Worm (Caenorhabditis elegans) whole organism, late embryonic: Measurements from ENCODE around the gene B0302.2.
A peak's percentile ranks its signal among the peaks of the same experiment; 100 is the strongest.

Experiments used
- C38D4.7 ChIP-seq: fragments of 200-800 bp; sonication (Bioruptor generic); optimal IDR thresholded peaks from 2 replicates; lab custom pipeline; 2018; ENCODE audit warnings: mild to moderate bottlenecking, missing genetic modification characterization, moderate library complexity, missing compliant biosample characterization
- K02D7.2 ChIP-seq: sonication (generic microtip); optimal IDR thresholded peaks from 2 replicates; lab custom pipeline; 2017; ENCODE audit warnings: mild to moderate bottlenecking, missing genetic modification characterization, missing compliant biosample characterization
- K09A11.1 ChIP-seq: sonication (generic microtip); optimal IDR thresholded peaks from 2 replicates; lab custom pipeline; 2017; ENCODE audit warnings: antibody characterized with exemption, mild to moderate bottlenecking, missing genetic modification characterization, missing compliant biosample characterization; ENCODE audit not compliant: insufficient read depth
- T23F11.4 ChIP-seq: fragments of 200-800 bp; sonication (Bioruptor generic); optimal IDR thresholded peaks from 2 replicates; lab custom pipeline; 2018; ENCODE audit warnings: mild to moderate bottlenecking, missing genetic modification characterization, missing compliant biosample characterization
- Y22D7AL.16 ChIP-seq: sonication (generic microtip); optimal IDR thresholded peaks from 2 replicates; lab custom pipeline; 2016; ENCODE audit warnings: missing genetic modification characterization, missing compliant biosample characterization
- ahr-1 ChIP-seq: sonication (generic microtip); optimal IDR thresholded peaks from 2 replicates; lab custom pipeline; 2016; ENCODE audit warnings: missing genetic modification characterization, missing compliant biosample characterization
- ama-1 ChIP-seq: fragments of 150-350 bp; optimal IDR thresholded peaks from 2 replicates; lab custom pipeline; 2014
- ceh-14 ChIP-seq: sonication (generic microtip); optimal IDR thresholded peaks from 2 replicates; lab custom pipeline; 2016; ENCODE audit warnings: missing genotype, missing genetic modification characterization, missing compliant biosample characterization
- ceh-18 ChIP-seq: sonication (generic microtip); optimal IDR thresholded peaks from 2 replicates; lab custom pipeline; 2016; ENCODE audit warnings: missing genetic modification characterization, missing compliant biosample characterization
- ceh-19 ChIP-seq: fragments of 200-800 bp; sonication (Bioruptor generic); optimal IDR thresholded peaks from 2 replicates; lab custom pipeline; 2018; ENCODE audit warnings: mild to moderate bottlenecking, missing genetic modification characterization, missing compliant biosample characterization
- ceh-30 ChIP-seq: fragments of 150-350 bp; optimal IDR thresholded peaks from 2 replicates; lab custom pipeline; 2014; ENCODE audit warnings: missing biosample characterization, missing genetic modification characterization
- ceh-31 ChIP-seq: sonication (generic microtip); optimal IDR thresholded peaks from 2 replicates; lab custom pipeline; 2016; ENCODE audit warnings: missing genetic modification characterization, missing compliant biosample characterization
- ceh-34 ChIP-seq: sonication (generic microtip); optimal IDR thresholded peaks from 2 replicates; lab custom pipeline; 2016; ENCODE audit warnings: mild to moderate bottlenecking, missing genetic modification characterization, missing compliant biosample characterization
- ceh-45 ChIP-seq: fragments of 200-800 bp; sonication (Bioruptor generic); IDR thresholded peaks from 2 replicates; pipeline ENCODE4 v1.3.6; 2022; ENCODE audit warnings: missing genetic modification reagents, missing genetic modification characterization, missing compliant biosample characterization
- ceh-48 ChIP-seq: sonication (generic microtip); optimal IDR thresholded peaks from 2 replicates; lab custom pipeline; 2016; ENCODE audit warnings: missing genetic modification characterization, inconsistent platforms, missing compliant biosample characterization
- ceh-9 ChIP-seq: sonication (generic microtip); optimal IDR thresholded peaks from 2 replicates; lab custom pipeline; 2016; ENCODE audit warnings: mild to moderate bottlenecking, missing genetic modification characterization, inconsistent platforms, missing compliant biosample characterization
- elt-2 ChIP-seq: sonication (generic microtip); optimal IDR thresholded peaks from 2 replicates; lab custom pipeline; 2016; ENCODE audit warnings: missing genetic modification reagents, missing genetic modification characterization, missing compliant biosample characterization
- fax-1 ChIP-seq: sonication (generic microtip); optimal IDR thresholded peaks from 2 replicates; lab custom pipeline; 2016; ENCODE audit warnings: missing genotype, missing genetic modification characterization, missing compliant biosample characterization
- fkh-10 ChIP-seq: fragments of 150-350 bp; optimal IDR thresholded peaks from 2 replicates; lab custom pipeline; 2014; ENCODE audit warnings: missing biosample characterization, missing genetic modification reagents, missing genetic modification characterization
- hlh-15 ChIP-seq: sonication (generic microtip); optimal IDR thresholded peaks from 2 replicates; lab custom pipeline; 2016; ENCODE audit warnings: missing genetic modification characterization, missing compliant biosample characterization
- lim-6 ChIP-seq: sonication (generic microtip); optimal IDR thresholded peaks from 2 replicates; lab custom pipeline; 2016; ENCODE audit warnings: missing genetic modification characterization, missing compliant biosample characterization
- nfya-1 ChIP-seq: sonication (generic microtip); optimal IDR thresholded peaks from 2 replicates; lab custom pipeline; 2017; ENCODE audit warnings: missing genetic modification characterization, mild to moderate bottlenecking, missing compliant biosample characterization, antibody characterized with exemption, moderate library complexity
- nhr-11 ChIP-seq: fragments of 150-350 bp; optimal IDR thresholded peaks from 2 replicates; lab custom pipeline; 2014; ENCODE audit warnings: missing biosample characterization, missing genetic modification characterization
- npax-4 ChIP-seq: sonication (generic microtip); optimal IDR thresholded peaks from 2 replicates; lab custom pipeline; 2016; ENCODE audit warnings: missing genetic modification characterization, missing compliant biosample characterization
- odd-2 ChIP-seq: sonication (generic microtip); optimal IDR thresholded peaks from 2 replicates; lab custom pipeline; 2017; ENCODE audit warnings: antibody characterized with exemption, mild to moderate bottlenecking, missing genetic modification characterization, missing compliant biosample characterization
- pat-9 ChIP-seq: fragments of 200-800 bp; sonication (Bioruptor generic); optimal IDR thresholded peaks from 2 replicates; lab custom pipeline; 2018; ENCODE audit warnings: mild to moderate bottlenecking, missing genetic modification characterization, moderate library complexity, missing compliant biosample characterization
- pha-2 ChIP-seq: sonication (generic microtip); optimal IDR thresholded peaks from 2 replicates; lab custom pipeline; 2017; ENCODE audit warnings: mild to moderate bottlenecking, missing genetic modification characterization, missing compliant biosample characterization
- pha-4 ChIP-seq: fragments of 150-350 bp; optimal IDR thresholded peaks from 2 replicates; lab custom pipeline; 2018; ENCODE audit warnings: missing biosample characterization, missing genetic modification reagents, missing genetic modification characterization
- pqm-1 ChIP-seq: sonication (generic microtip); optimal IDR thresholded peaks from 2 replicates; lab custom pipeline; 2016; ENCODE audit warnings: missing genetic modification characterization, missing compliant biosample characterization
- pros-1 ChIP-seq: fragments of 150-350 bp; optimal IDR thresholded peaks from 2 replicates; lab custom pipeline; 2014; ENCODE audit warnings: missing biosample characterization, missing genetic modification reagents, missing genetic modification characterization
- ref-2 ChIP-seq: sonication (generic microtip); optimal IDR thresholded peaks from 2 replicates; lab custom pipeline; 2016; ENCODE audit warnings: missing genetic modification characterization, missing compliant biosample characterization
- rnt-1 ChIP-seq: sonication (generic microtip); optimal IDR thresholded peaks from 2 replicates; lab custom pipeline; 2016; ENCODE audit warnings: missing genetic modification characterization, missing compliant biosample characterization
- sdc-2 ChIP-seq: sonication (generic microtip); optimal IDR thresholded peaks from 2 replicates; lab custom pipeline; 2016; ENCODE audit warnings: missing genotype, missing genetic modification characterization, missing compliant biosample characterization
- syd-9 ChIP-seq: sonication (generic microtip); optimal IDR thresholded peaks from 2 replicates; lab custom pipeline; 2016; ENCODE audit warnings: mild to moderate bottlenecking, missing genetic modification characterization, moderate library complexity, missing compliant biosample characterization
- tbx-2 ChIP-seq: sonication (generic microtip); optimal IDR thresholded peaks from 2 replicates; lab custom pipeline; 2016; ENCODE audit warnings: missing genetic modification characterization, missing compliant biosample characterization
- unc-3 ChIP-seq, 2 experiments: fragments of 200-800 bp in 1 of 2; sonication (Bioruptor generic) in 1 of 2; sonication (generic microtip) in 1 of 2; conservative IDR thresholded peaks in 1 of 2; optimal IDR thresholded peaks in 1 of 2; 2 replicates each; pipeline versions ENCODE4 v1.3.6 to Lab custom; 2016 to 2022; ENCODE audit warnings: missing compliant biosample characterization in 2 of 2, missing genetic modification characterization in 2 of 2, missing genetic modification reagents in 1 of 2
- unc-42 ChIP-seq: sonication (generic microtip); optimal IDR thresholded peaks from 2 replicates; lab custom pipeline; 2016; ENCODE audit warnings: missing genotype, missing genetic modification characterization, missing compliant biosample characterization
- unc-55 ChIP-seq: sonication (generic microtip); optimal IDR thresholded peaks from 2 replicates; lab custom pipeline; 2017; ENCODE audit warnings: missing biosample characterization, missing genetic modification reagents, missing genetic modification characterization
- unc-86 ChIP-seq: sonication (generic microtip); optimal IDR thresholded peaks from 2 replicates; lab custom pipeline; 2016; ENCODE audit warnings: missing genetic modification characterization, missing compliant biosample characterization

B0302.2 gene

DNA sequence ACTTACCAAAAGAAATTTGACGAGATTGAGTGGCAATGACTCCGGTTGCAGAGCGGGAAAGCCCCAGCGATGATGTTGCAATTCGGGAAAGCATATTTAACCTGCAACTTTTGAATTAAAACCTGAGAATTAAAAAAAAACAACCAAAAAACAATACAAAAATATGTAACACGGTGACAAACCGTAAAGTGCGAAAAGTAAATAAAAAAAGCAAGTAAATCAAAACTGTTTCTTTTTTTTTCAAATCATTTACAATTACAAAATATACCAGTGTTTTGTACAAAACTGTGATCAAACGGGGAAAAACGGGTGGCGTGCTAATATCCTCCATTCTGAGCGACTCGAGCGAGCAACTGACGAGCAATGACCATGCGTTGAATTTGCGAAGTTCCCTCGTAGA, 36.5 kb downstream of the B0302.2 start, which contains the start of gene acdh-10:
TSS of gene acdh-10 (minus strand) at position 101 of the 400 bp plus-strand sequence.
- TF ChIP-seq ceh-34, result no peak
- no peak for TF ChIP-seq lim-6 (tag; lab: Kevin White, UChicago)
- no peak for TF ChIP-seq pat-9 (tag; lab: Kevin White, UChicago)
- TF ChIP-seq ceh-9 (tag; lab: Kevin White, UChicago), result no peak
- TF ChIP-seq unc-55 (GFP tag; lab: Kevin White, UChicago), result no peak
- TF ChIP-seq ahr-1 (tag; lab: Kevin White, UChicago), result no peak

DNA sequence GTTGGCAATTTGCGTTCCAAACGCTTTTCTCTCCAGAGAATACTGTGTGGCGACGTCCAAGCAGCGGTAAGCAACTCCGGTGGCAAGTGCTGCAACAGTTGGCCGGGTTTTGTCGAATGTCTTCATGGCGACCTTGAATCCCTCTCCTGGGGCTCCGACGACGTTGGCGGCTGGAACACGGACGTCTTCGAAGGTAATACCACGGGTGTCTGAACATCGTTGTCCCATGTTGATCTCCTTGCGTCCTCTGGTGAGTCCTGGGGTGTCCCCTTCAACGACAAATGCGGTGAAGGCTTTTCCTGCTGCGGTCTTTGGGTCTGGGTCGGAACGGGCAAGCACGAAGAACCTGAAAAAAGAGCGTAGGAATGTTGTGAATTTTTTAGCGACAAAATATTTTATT, 37.4 kb downstream of the B0302.2 start:
- no peak for TF ChIP-seq odd-2
- TF ChIP-seq ceh-34, result no peak
- no peak for TF ChIP-seq rnt-1 (tag; lab: Kevin White, UChicago)
- no peak for TF ChIP-seq npax-4 (tag; lab: Kevin White, UChicago)
- TF ChIP-seq unc-55 (GFP tag; lab: Kevin White, UChicago), result no peak
- TF ChIP-seq ceh-31 (tag; lab: Kevin White, UChicago), result no peak

DNA sequence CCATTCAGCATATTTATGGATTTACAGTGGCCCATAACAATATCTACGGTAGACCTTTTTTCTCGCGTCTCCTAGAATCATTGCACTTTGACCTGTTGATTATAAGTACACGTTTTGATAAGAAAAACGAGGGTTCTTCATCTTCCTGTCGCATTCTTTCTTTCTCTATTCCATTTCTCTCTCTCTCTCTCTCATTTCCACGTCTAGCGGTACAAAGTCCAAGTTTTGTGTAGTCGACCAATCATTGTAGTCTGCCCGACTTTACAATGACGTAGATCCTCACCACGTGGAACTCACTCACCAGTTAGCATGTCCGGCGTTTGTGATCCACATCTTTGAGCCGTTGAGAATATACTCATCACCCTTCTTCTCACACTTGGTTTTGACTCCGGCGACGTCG, 37.8 kb downstream of the B0302.2 start:
- peak; percentile 7 for TF ChIP-seq ceh-18 (tag; lab: Kevin White, UChicago)
- peak; percentile 86 for TF ChIP-seq nfya-1
- peak; percentile 65 for TF ChIP-seq unc-55 (GFP tag; lab: Kevin White, UChicago)
- TF ChIP-seq C38D4.7 (GFP tag; lab: Kevin White, UChicago), result no peak
- TF ChIP-seq, all 69 proteins: peak for 3

DNA sequence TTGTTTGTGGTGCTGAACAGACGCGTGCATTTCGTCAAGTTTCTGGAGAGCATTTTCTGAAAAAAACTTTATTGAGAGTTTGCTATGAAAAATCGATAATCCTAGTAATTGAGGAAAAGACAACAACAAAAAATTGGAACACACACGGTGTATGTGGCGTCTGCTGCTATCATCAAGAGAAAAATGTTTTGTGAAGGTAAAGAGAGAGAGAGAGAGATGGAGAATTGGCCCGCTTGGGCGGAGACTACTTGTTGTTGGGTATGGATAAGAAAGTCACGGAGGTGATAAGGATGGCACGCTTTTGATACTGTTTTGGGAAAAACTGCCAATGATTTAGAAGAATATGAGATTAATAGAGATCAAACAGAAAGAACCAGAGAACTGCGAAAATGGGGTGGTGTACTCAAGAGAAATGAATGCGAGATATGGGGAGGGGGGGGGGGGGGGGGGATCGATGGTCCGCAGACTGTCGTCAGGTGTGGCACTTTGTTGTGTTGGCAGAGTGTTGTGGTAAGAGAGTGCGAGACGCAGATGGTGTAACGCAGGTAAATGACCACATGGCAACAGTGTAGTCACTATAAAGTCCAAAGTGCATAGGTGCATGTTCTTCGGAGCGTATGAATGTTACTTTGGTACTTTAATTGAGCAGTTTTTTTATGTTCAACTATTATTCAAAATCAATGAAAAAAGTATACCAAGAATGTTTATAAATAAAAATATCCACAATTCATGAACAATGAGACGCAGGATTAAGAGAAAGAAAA, 38.9 kb downstream of the B0302.2 start, which contains the start of gene acdh-7:
TSS of gene acdh-7 (minus strand) at position 56 of the 764 bp plus-strand sequence.
- TF ChIP-seq pqm-1 (tag; lab: Kevin White, UChicago) (no peak), elt-2 (tag; lab: Kevin White, UChicago) (peak; percentile 39)

DNA sequence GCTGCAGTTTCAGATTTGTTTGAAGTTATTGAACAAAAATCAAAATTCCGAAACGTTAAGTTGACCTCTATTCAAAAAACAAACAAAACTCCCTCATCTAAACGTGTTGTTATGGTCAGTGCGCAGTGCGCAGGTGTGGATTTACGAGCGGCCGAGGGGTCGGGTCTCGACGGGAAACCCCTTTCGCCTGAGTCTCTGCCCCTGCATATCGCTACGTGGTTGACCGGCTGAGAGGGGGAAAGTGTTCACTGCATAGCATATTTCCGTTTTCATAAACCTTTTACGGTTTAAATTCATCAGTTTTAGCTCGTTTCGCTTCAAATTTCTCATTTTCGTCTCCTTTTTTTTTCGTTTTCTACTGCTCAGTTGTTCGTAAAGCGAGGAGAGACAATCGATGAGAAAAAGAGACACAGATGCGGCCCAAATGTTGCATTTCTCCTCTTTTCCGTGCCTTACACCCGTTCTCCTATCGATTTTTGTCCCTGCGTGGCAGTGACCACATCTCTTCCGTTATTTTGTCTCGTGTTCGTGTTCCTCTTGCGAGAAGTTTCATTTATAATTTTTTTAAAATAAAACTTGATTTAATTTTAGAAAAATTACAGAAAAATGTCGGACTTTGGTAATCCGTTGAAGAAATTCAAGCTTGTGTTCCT, 43.7 kb downstream of the B0302.2 start, which contains the start of gene rab-6.2:
TSS of gene rab-6.2 (plus strand) at position 603 of the 653 bp plus-strand sequence.
- TF ChIP-seq pha-4 (tag; lab: Kevin White, UChicago) (no peak), ceh-19 (GFP tag; lab: Kevin White, UChicago) (no peak), unc-3 (GFP tag; conservative IDR thresholded peaks at IDR 0.05; lab: Robert Waterston, UW) (no peak), unc-3 (tag; optimal IDR thresholded peaks at IDR 0.05; lab: Kevin White, UChicago) (no peak), K02D7.2 (tag; lab: Kevin White, UChicago) (no peak), unc-86 (tag; lab: Kevin White, UChicago) (no peak), pha-2 (tag; lab: Kevin White, UChicago) (no peak), sdc-2 (peak; percentile 56), fax-1 (no peak), tbx-2 (peak; percentile 30), unc-55 (GFP tag; lab: Kevin White, UChicago) (no peak), ceh-34 (peak; percentile 26), Y22D7AL.16 (no peak), unc-42 (tag; lab: Kevin White, UChicago) (peak; percentile 19), nfya-1 (peak; percentile 5), ref-2 (tag; lab: Kevin White, UChicago) (peak; percentile 6), ceh-31 (tag; lab: Kevin White, UChicago) (peak; percentile 45), ceh-48 (tag; lab: Kevin White, UChicago) (peak; percentile 79)
- TF ChIP-seq, all 69 proteins: peak for 8

DNA sequence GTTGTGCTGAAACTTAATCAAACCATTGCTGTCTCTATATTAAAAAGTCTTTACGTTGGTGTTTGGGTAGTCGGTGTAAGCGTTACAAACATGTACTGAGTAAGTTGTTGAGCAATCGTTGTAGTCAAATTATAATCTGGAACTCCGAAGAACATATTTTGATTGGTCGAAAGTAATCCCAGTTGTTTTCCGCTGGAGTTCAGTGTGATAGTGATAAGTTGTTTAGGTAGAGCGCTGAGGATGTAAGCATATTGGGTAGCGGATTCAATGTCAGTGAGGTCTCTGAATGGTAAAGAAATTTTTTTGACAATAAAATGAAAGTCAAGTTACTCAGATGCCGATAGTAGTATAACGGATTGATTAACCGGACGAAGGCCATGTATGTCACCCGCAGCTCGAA, 49.0 kb downstream of the B0302.2 start:
- TF ChIP-seq ceh-48 (tag; lab: Kevin White, UChicago), result no peak
- TF ChIP-seq K09A11.1, result no peak
- no peak for TF ChIP-seq ceh-30 (tag; lab: Kevin White, UChicago)
- TF ChIP-seq ceh-14, result no peak
- TF ChIP-seq ceh-9 (tag; lab: Kevin White, UChicago), result no peak
- no peak for TF ChIP-seq hlh-15
- TF ChIP-seq syd-9 (tag; lab: Kevin White, UChicago), result no peak
- no peak for TF ChIP-seq T23F11.4 (GFP tag; lab: Kevin White, UChicago)
- no peak for TF ChIP-seq unc-86 (tag; lab: Kevin White, UChicago)
- no peak for TF ChIP-seq sdc-2
- no peak for TF ChIP-seq unc-3 (GFP tag; conservative IDR thresholded peaks at IDR 0.05; lab: Robert Waterston, UW)
- TF ChIP-seq unc-3 (tag; optimal IDR thresholded peaks at IDR 0.05; lab: Kevin White, UChicago), result no peak
- TF ChIP-seq fkh-10, result no peak
- no peak for TF ChIP-seq ama-1 (lab: Kevin White, UChicago)
- TF ChIP-seq nhr-11 (tag; lab: Kevin White, UChicago), result no peak
- no peak for TF ChIP-seq npax-4 (tag; lab: Kevin White, UChicago)
- no peak for TF ChIP-seq pros-1 (tag; lab: Kevin White, UChicago)
- TF ChIP-seq ceh-45 (GFP tag; lab: Robert Waterston, UW), result no peak
